Worm (Caenorhabditis elegans) whole organism, L4/young adult: ENCODE data around the gene nspa-9.

Experiments
- W03F9.2 ChIP-seq: fragments of 150-350 bp; optimal IDR thresholded peaks from 2 replicates; lab custom pipeline; 2014; ENCODE audit warnings: missing biosample characterization, missing genetic modification characterization
- dao-5 ChIP-seq: sonication (generic microtip); optimal IDR thresholded peaks from 2 replicates; lab custom pipeline; 2016; ENCODE audit warnings: missing genotype, missing genetic modification characterization, moderate library complexity, missing compliant biosample characterization
- him-1 ChIP-seq: sonication (generic microtip); optimal IDR thresholded peaks from 2 replicates; lab custom pipeline; 2016; ENCODE audit warnings: missing genotype, missing genetic modification reagents, missing genetic modification characterization, missing compliant biosample characterization

ce11 chrX:11743723-11744122 is 4.9 kb downstream of the nspa-9 start:
- TF ChIP-seq him-1 (tag; lab: Kevin White, UChicago) = no peak
- TF ChIP-seq W03F9.2 (tag; lab: Kevin White, UChicago) = no peak
- no peak for TF ChIP-seq dao-5 (tag; lab: Kevin White, UChicago)
